Fruit fly (Drosophila melanogaster): ENCODE measurements around the gene CG14435.

The CG14435 gene

dm6 chrX:6820703-6821102, 23.0 kb downstream of the CG14435 start, which contains the start of the genes Nf-YC and xit (continued):
- TF ChIP-seq Myb (GFP tag; optimal IDR thresholded peaks at IDR 0.05) (peak; percentile 21), unc-4 (GFP tag; IDR thresholded peaks at IDR 0.05; ENCODE audit: partially characterized antibody) (peak; percentile 63), CG11456 (GFP tag; IDR thresholded peaks at IDR 0.05) (no peak), fd64A (GFP tag; optimal IDR thresholded peaks at IDR 0.05) (no peak), CG17912 (GFP tag; optimal IDR thresholded peaks at IDR 0.05) (no peak), CG7963 (GFP tag; IDR thresholded peaks at IDR 0.05; ENCODE audit: partially characterized antibody) (0 out of 3 replicates have a peak, but pooled peaks have one; percentile 22), Bgb (GFP tag; IDR thresholded peaks at IDR 0.05; ENCODE audit: partially characterized antibody) (peak; percentile 67), D19A (tag; optimal IDR thresholded peaks at IDR 0.05) (no peak), kni (GFP tag; optimal IDR thresholded peaks at IDR 0.05) (no peak), onecut (GFP tag; IDR thresholded peaks at IDR 0.05) (no peak), CG3065 (GFP tag; optimal IDR thresholded peaks at IDR 0.05) (no peak), HLH4C (GFP tag; IDR thresholded peaks at IDR 0.05; ENCODE audit: partially characterized antibody) (peak; percentile 67), CG18619 (GFP tag; optimal IDR thresholded peaks at IDR 0.05) (no peak), CG14441 (GFP tag; IDR thresholded peaks at IDR 0.05) (no peak), h (optimal IDR thresholded peaks at IDR 0.05) (no peak), CG12299 (tag; optimal IDR thresholded peaks at IDR 0.05) (no peak), CG12236 (GFP tag; optimal IDR thresholded peaks at IDR 0.05) (no peak), dm (GFP tag; optimal IDR thresholded peaks at IDR 0.05) (peak; percentile 42), Mad (GFP tag; optimal IDR thresholded peaks at IDR 0.05) (no peak), CG31441 (GFP tag; IDR thresholded peaks at IDR 0.05) (no peak), Deaf1 (tag; optimal IDR thresholded peaks at IDR 0.05) (no peak), Mrtf (GFP tag; IDR thresholded peaks at IDR 0.05) (no peak), salm (tag; optimal IDR thresholded peaks at IDR 0.05) (no peak), pho (GFP tag; optimal IDR thresholded peaks at IDR 0.05) (no peak), GATAe (GFP tag; conservative IDR thresholded peaks at IDR 0.05) (no peak; the same call in 1 of the 2 replicates), CG4424 (GFP tag; optimal IDR thresholded peaks at IDR 0.05) (no peak), CG11247 (GFP tag; IDR thresholded peaks at IDR 0.05) (no peak), Six4 (GFP tag; optimal IDR thresholded peaks at IDR 0.05) (no peak), NfI (GFP tag; optimal IDR thresholded peaks at IDR 0.05) (no peak), NFAT (GFP tag; IDR thresholded peaks at IDR 0.05) (no peak), wek (GFP tag; optimal IDR thresholded peaks at IDR 0.05) (no peak), Awh (GFP tag; IDR thresholded peaks at IDR 0.05) (no peak), Sox100B (GFP tag; optimal IDR thresholded peaks at IDR 0.05) (no peak), Dad (GFP tag; optimal IDR thresholded peaks at IDR 0.05) (no peak), ara (GFP tag; IDR thresholded peaks at IDR 0.05) (no peak), nom (GFP tag; optimal IDR thresholded peaks at IDR 0.05) (no peak), Dip3 (GFP tag; optimal IDR thresholded peaks at IDR 0.05) (no peak), tgo (GFP tag; IDR thresholded peaks at IDR 0.05) (no peak), jigr1 (GFP tag; IDR thresholded peaks at IDR 0.05) (no peak), CG15479 (GFP tag; optimal IDR thresholded peaks at IDR 0.05) (peak; percentile 27), Hmr (GFP tag; optimal IDR thresholded peaks at IDR 0.05) (no peak), CG10274 (GFP tag; optimal IDR thresholded peaks at IDR 0.05) (no peak), CG14667 (GFP tag; IDR thresholded peaks at IDR 0.05) (no peak), phol (tag; optimal IDR thresholded peaks at IDR 0.05) (peak; percentile 19), gfzf (GFP tag; optimal IDR thresholded peaks at IDR 0.05) (peak; percentile 80), btn (GFP tag; optimal IDR thresholded peaks at IDR 0.05) (no peak), ase (GFP tag; IDR thresholded peaks at IDR 0.05) (no peak), Taf1 (GFP tag; IDR thresholded peaks at IDR 0.05) (no peak), ci (GFP tag; IDR thresholded peaks at IDR 0.05) (0 out of 3 replicates have a peak, but pooled peaks have one; percentile 12), chm (GFP tag; IDR thresholded peaks at IDR 0.05) (no peak), Ssrp (tag; optimal IDR thresholded peaks at IDR 0.05) (no peak), CG2120 (GFP tag; optimal IDR thresholded peaks at IDR 0.05) (peak; percentile 54), CG11696 (GFP tag; IDR thresholded peaks at IDR 0.05) (no peak)

Measured in whole organism, embryonic.